Worm (Caenorhabditis elegans) whole organism, L4/young adult: ENCODE measurements around the gene rnh-1.1.

Experiments
- W03F9.2 ChIP-seq: fragments of 150-350 bp; optimal IDR thresholded peaks from 2 replicates; lab custom pipeline; 2014; ENCODE audit warnings: missing biosample characterization, missing genetic modification characterization
- him-1 ChIP-seq: sonication (generic microtip); optimal IDR thresholded peaks from 2 replicates; lab custom pipeline; 2016; ENCODE audit warnings: missing genotype, missing genetic modification reagents, missing genetic modification characterization, missing compliant biosample characterization

- TF ChIP-seq him-1 (tag; lab: Kevin White, UChicago) (no peak), W03F9.2 (tag; lab: Kevin White, UChicago) (no peak)
Observed at ce11 chrII:7505005-7505404, 20.5 kb upstream of the rnh-1.1 start, which contains the start of gene C28F5.1.
